Fruit fly (Drosophila melanogaster) whole organism, wandering third instar larva: ENCODE results near the gene Tektin-C.

Experiments used
- CG32264 ChIP-seq: fragments of 200-800 bp; sonication (Bioruptor generic); optimal IDR thresholded peaks from 2 replicates; lab custom pipeline; 2016; ENCODE audit warnings: missing biosample characterization, missing genetic modification characterization
- Myc ChIP-seq: fragments of >200 bp; optimal IDR thresholded peaks from 2 replicates; lab custom pipeline; 2017
- brk ChIP-seq: fragments of 200-800 bp; sonication (Bioruptor generic); optimal IDR thresholded peaks from 2 replicates; lab custom pipeline; 2016; ENCODE audit warnings: missing biosample characterization, mild to moderate bottlenecking, missing genetic modification characterization
- lola ChIP-seq: fragments of >200 bp; optimal IDR thresholded peaks from 2 replicates; lab custom pipeline; 2017; ENCODE audit warnings: missing biosample characterization, missing genetic modification characterization
- sage ChIP-seq: fragments of 200-800 bp; sonication (Bioruptor generic); optimal IDR thresholded peaks from 2 replicates; lab custom pipeline; 2016; ENCODE audit warnings: missing biosample characterization, mild to moderate bottlenecking, missing genetic modification characterization

Tektin-C gene

dm6 chr3L:5749616-5750336 lies 46.6 kb downstream of the Tektin-C start:
- TF ChIP-seq sage (GFP tag; lab: Kevin White, UChicago) = peak; percentile 26
- no peak for TF ChIP-seq lola (GFP tag; lab: Kevin White, UChicago)
- TF ChIP-seq CG32264 (GFP tag; lab: Kevin White, UChicago) = no peak
- peak; percentile 84 for TF ChIP-seq Myc (lab: Kevin White, UChicago)
- no peak for TF ChIP-seq brk (GFP tag; lab: Kevin White, UChicago)
- TF ChIP-seq, all 38 proteins: peak for 2
